Fruit fly (Drosophila melanogaster) whole organism: Measurements from ENCODE around the gene PGAP5.

ENCODE experiments used
- pan ChIP-seq: fragments of >200 bp; optimal IDR thresholded peaks from 2 replicates; lab custom pipeline; 2017
- psq ChIP-seq: fragments of >200 bp; optimal IDR thresholded peaks from 2 replicates; lab custom pipeline; 2017
- usp ChIP-seq: fragments of >200 bp; optimal IDR thresholded peaks from 2 replicates; lab custom pipeline; 2017; ENCODE audit warnings: missing biosample characterization, missing genetic modification characterization, mixed read lengths

dm6 chr2L:8164219-8164618 lies 34.5 kb upstream of the PGAP5 start:
- TF ChIP-seq psq = no peak
- TF ChIP-seq usp (GFP tag; lab: Kevin White, UChicago) = no peak
- TF ChIP-seq pan (lab: Kevin White, UChicago) = no peak
